Worm (Caenorhabditis elegans): ENCODE results near the gene F59A6.11.

DNA sequence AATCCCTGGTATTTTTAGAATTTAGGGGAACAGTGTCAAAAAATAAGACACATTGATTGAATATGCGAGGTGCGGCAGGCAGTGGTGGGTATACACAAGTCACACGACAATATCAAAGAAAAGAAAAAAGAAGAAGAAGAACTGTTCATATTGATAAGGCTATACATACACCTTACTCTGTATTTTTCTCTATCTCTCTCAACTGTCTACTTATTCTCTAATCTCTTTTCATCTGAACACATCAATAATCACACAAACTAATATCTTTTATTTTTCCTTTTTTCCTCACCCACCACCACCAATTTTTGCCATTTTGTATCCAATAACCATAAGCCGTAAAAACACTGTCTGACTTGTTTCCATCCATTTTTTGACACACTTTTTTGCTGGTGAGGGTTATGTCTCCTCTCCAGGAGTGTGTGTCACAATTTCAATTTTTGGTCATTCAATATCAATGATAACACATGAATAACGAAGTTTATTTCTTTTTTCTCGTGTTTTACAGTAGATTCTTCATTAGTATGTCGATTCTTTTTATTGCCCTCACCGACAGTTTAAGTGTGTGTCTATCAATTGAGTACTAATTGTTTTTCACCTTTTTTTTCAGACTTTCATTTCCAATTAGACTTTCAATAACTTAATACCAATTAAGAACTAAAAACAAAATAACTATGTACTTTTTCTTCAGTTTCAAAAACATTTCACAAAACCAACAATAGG is 21.0 kb upstream of the F59A6.11 start:
- TF ChIP-seq him-1 (tag; optimal IDR thresholded peaks at IDR 0.05) (no peak), W03F9.2 (tag; optimal IDR thresholded peaks at IDR 0.05) (no peak), dao-5 (tag; optimal IDR thresholded peaks at IDR 0.05) (no peak)

All from whole organism, L4/young adult.